Worm (Caenorhabditis elegans) whole organism, late embryonic: ENCODE data around the gene sri-74.
"Not testable (repeated sequence)": the region's sequence is repeated elsewhere in the genome, so short reads cannot be mapped to it uniquely, and the experiment has no call there.

ENCODE experiments used
- ceh-14 ChIP-seq: sonication (generic microtip); optimal IDR thresholded peaks from 2 replicates; lab custom pipeline; 2016; ENCODE audit warnings: missing genotype, missing genetic modification characterization, missing compliant biosample characterization
- ceh-18 ChIP-seq: sonication (generic microtip); optimal IDR thresholded peaks from 2 replicates; lab custom pipeline; 2016; ENCODE audit warnings: missing genetic modification characterization, missing compliant biosample characterization
- ceh-45 ChIP-seq: fragments of 200-800 bp; sonication (Bioruptor generic); IDR thresholded peaks from 2 replicates; pipeline ENCODE4 v1.3.6; 2022; ENCODE audit warnings: missing genetic modification reagents, missing genetic modification characterization, missing compliant biosample characterization
- fkh-10 ChIP-seq: fragments of 150-350 bp; optimal IDR thresholded peaks from 2 replicates; lab custom pipeline; 2014; ENCODE audit warnings: missing biosample characterization, missing genetic modification reagents, missing genetic modification characterization
- hlh-13 ChIP-seq: fragments of 200-800 bp; sonication (Bioruptor generic); optimal IDR thresholded peaks from 2 replicates; lab custom pipeline; 2018; ENCODE audit warnings: mild to moderate bottlenecking, missing genetic modification characterization, missing compliant biosample characterization
- hlh-30 ChIP-seq: sonication (generic microtip); optimal IDR thresholded peaks from 2 replicates; lab custom pipeline; 2017; ENCODE audit warnings: antibody characterized with exemption, missing genetic modification characterization, missing compliant biosample characterization; ENCODE audit not compliant: insufficient read depth
- nhr-11 ChIP-seq: fragments of 150-350 bp; optimal IDR thresholded peaks from 2 replicates; lab custom pipeline; 2014; ENCODE audit warnings: missing biosample characterization, missing genetic modification characterization
- nhr-232 ChIP-seq: sonication (generic microtip); optimal IDR thresholded peaks from 2 replicates; lab custom pipeline; 2016; ENCODE audit warnings: missing genetic modification characterization, missing compliant biosample characterization
- pag-3 ChIP-seq: sonication (generic microtip); optimal IDR thresholded peaks from 2 replicates; lab custom pipeline; 2016; ENCODE audit warnings: missing compliant biosample characterization, missing genetic modification characterization, borderline replicate concordance
- tbx-2 ChIP-seq: sonication (generic microtip); optimal IDR thresholded peaks from 2 replicates; lab custom pipeline; 2016; ENCODE audit warnings: missing genetic modification characterization, missing compliant biosample characterization

ce11 chrII:2553662-2554061 is 29.3 kb downstream of the sri-74 start, which contains the start of gene K02F6.1:
- TF ChIP-seq nhr-11 (tag; lab: Kevin White, UChicago); pag-3 (tag; lab: Kevin White, UChicago); ceh-14 (tag; lab: Kevin White, UChicago); hlh-13 (GFP tag; lab: Kevin White, UChicago); tbx-2; ceh-18 (tag; lab: Kevin White, UChicago); fkh-10 (GFP tag; lab: Kevin White, UChicago); hlh-30 (tag; lab: Kevin White, UChicago); nhr-232; ceh-45 (GFP tag; lab: Robert Waterston, UW): not testable (repeated sequence)
